Worm (Caenorhabditis elegans) whole organism, L3 larva: ENCODE measurements around the gene ugt-41.
A peak's percentile ranks its signal among the peaks of the same experiment; 100 is the strongest.

Experiments used
- R02D3.7 ChIP-seq: fragments of 150-350 bp; optimal IDR thresholded peaks from 2 replicates; lab custom pipeline; 2014; ENCODE audit warnings: missing biosample characterization, missing genetic modification characterization
- ZK546.5 ChIP-seq: sonication (generic microtip); optimal IDR thresholded peaks from 2 replicates; lab custom pipeline; 2017; ENCODE audit warnings: missing biosample characterization, missing genetic modification characterization
- ceh-9 ChIP-seq: sonication (generic microtip); optimal IDR thresholded peaks from 2 replicates; lab custom pipeline; 2018; ENCODE audit warnings: missing biosample characterization, missing genetic modification characterization
- elt-2 ChIP-seq: sonication (generic microtip); optimal IDR thresholded peaks from 2 replicates; lab custom pipeline; 2016; ENCODE audit warnings: missing genetic modification reagents, mild to moderate bottlenecking, missing genetic modification characterization, missing compliant biosample characterization
- fos-1 ChIP-seq: fragments of 150-350 bp; optimal IDR thresholded peaks from 2 replicates; lab custom pipeline; 2014; ENCODE audit warnings: missing biosample characterization, missing genetic modification characterization
- hmg-11 ChIP-seq: sonication (generic microtip); optimal IDR thresholded peaks from 2 replicates; lab custom pipeline; 2016; ENCODE audit warnings: missing genetic modification characterization, missing compliant biosample characterization
- nhr-28 ChIP-seq: fragments of 150-350 bp; optimal IDR thresholded peaks from 2 replicates; lab custom pipeline; 2014; ENCODE audit warnings: missing biosample characterization, missing genetic modification characterization
- pha-4 ChIP-seq: fragments of 150-350 bp; optimal IDR thresholded peaks from 2 replicates; lab custom pipeline; 2014; ENCODE audit warnings: missing biosample characterization, missing genetic modification reagents, missing genetic modification characterization

ce11 chrV:7178843-7179242 is 15.4 kb upstream of the ugt-41 start, which contains the start of gene cpsf-2:
- TF ChIP-seq pha-4 (tag; lab: Kevin White, UChicago) = no peak
- TF ChIP-seq elt-2 (tag; lab: Kevin White, UChicago) = no peak
- peak; percentile 60 for TF ChIP-seq hmg-11 (tag; lab: Kevin White, UChicago)
- no peak for TF ChIP-seq ceh-9 (tag; lab: Kevin White, UChicago)
- no peak for TF ChIP-seq ZK546.5 (tag; lab: Kevin White, UChicago)
- no peak for TF ChIP-seq R02D3.7 (tag; lab: Kevin White, UChicago)
- TF ChIP-seq fos-1 (tag; lab: Kevin White, UChicago) = no peak
- no peak for TF ChIP-seq nhr-28 (tag; lab: Kevin White, UChicago)
